Fruit fly (Drosophila melanogaster) whole organism, embryonic: ENCODE data around the gene CG8066.

ENCODE experiments used
- Abd-B ChIP-seq: fragments of 200-800 bp; sonication (Bioruptor generic); optimal IDR thresholded peaks from 2 replicates; lab custom pipeline; 2018; ENCODE audit warnings: missing biosample characterization, mild to moderate bottlenecking, missing genetic modification characterization, moderate library complexity
- Aef1 ChIP-seq: fragments of 200-800 bp; sonication (Bioruptor generic); IDR thresholded peaks from 3 replicates; pipeline ENCODE4 v1.3.6; 2022; ENCODE audit warnings: missing biosample characterization, missing genetic modification characterization
- Atf3 ChIP-seq: fragments of 200-800 bp; sonication (Bioruptor generic); optimal IDR thresholded peaks from 3 replicates; lab custom pipeline; 2016; ENCODE audit warnings: missing biosample characterization, missing genetic modification characterization
- Awh ChIP-seq: fragments of 200-800 bp; sonication (Bioruptor generic); IDR thresholded peaks from 2 replicates; pipeline ENCODE4, ENCODE4 v1.3.6; 2022; ENCODE audit warnings: missing biosample characterization, missing genetic modification characterization
- C15 ChIP-seq: fragments of 200-800 bp; sonication (Bioruptor generic); IDR thresholded peaks from 3 replicates; pipeline ENCODE4 v1.3.6; 2022; ENCODE audit warnings: missing biosample characterization, missing genetic modification characterization
- CG1024 ChIP-seq: fragments of 200-800 bp; sonication (Bioruptor generic); IDR thresholded peaks from 2 replicates; pipeline ENCODE4 v1.3.6; 2022; ENCODE audit warnings: missing biosample characterization, missing genetic modification characterization
- CG10267 ChIP-seq: fragments of 200-800 bp; sonication (Bioruptor generic); optimal IDR thresholded peaks from 2 replicates; lab custom pipeline; 2018; ENCODE audit warnings: missing biosample characterization, mild to moderate bottlenecking, missing genetic modification characterization, moderate library complexity
- CG10274 ChIP-seq: fragments of 200-800 bp; sonication (Bioruptor generic); optimal IDR thresholded peaks from 3 replicates; lab custom pipeline; 2017; ENCODE audit warnings: missing biosample characterization, mild to moderate bottlenecking, missing genetic modification characterization
- CG18262 ChIP-seq: fragments of 200-800 bp; optimal IDR thresholded peaks from 3 replicates; lab custom pipeline; 2019; ENCODE audit warnings: missing biosample characterization, mild to moderate bottlenecking, missing genetic modification characterization, moderate library complexity
- CG18476 ChIP-seq: fragments of 200-800 bp; sonication (Bioruptor generic); optimal IDR thresholded peaks from 2 replicates; lab custom pipeline; 2016; ENCODE audit warnings: missing biosample characterization, mild to moderate bottlenecking, missing genetic modification characterization
- CG30403 ChIP-seq: fragments of 200-800 bp; sonication (Bioruptor generic); optimal IDR thresholded peaks from 3 replicates; lab custom pipeline; 2016; ENCODE audit warnings: missing biosample characterization, missing genetic modification characterization
- CG32772 ChIP-seq: fragments of 200-800 bp; sonication (Bioruptor generic); IDR thresholded peaks from 2 replicates; pipeline ENCODE4 v1.3.6; 2022; ENCODE audit warnings: missing biosample characterization, missing genetic modification characterization
- CG33213 ChIP-seq: fragments of 200-800 bp; sonication (Bioruptor generic); optimal IDR thresholded peaks from 3 replicates; lab custom pipeline; 2016; ENCODE audit warnings: missing biosample characterization, missing genetic modification characterization
- CG4360 ChIP-seq: fragments of 200-800 bp; sonication (Bioruptor generic); IDR thresholded peaks from 2 replicates; pipeline ENCODE4 v1.3.6; 2022; ENCODE audit warnings: missing biosample characterization, missing genetic modification characterization
- CG4404 ChIP-seq: fragments of 200-800 bp; sonication (Bioruptor generic); IDR thresholded peaks from 2 replicates; pipeline ENCODE4 v1.3.6; 2022; ENCODE audit warnings: missing biosample characterization, missing genetic modification characterization
- CG4707 ChIP-seq: fragments of 200-800 bp; sonication (Bioruptor generic); optimal IDR thresholded peaks from 2 replicates; lab custom pipeline; 2018; ENCODE audit warnings: missing biosample characterization, mild to moderate bottlenecking, missing genetic modification characterization, moderate library complexity
- CG5180 ChIP-seq: fragments of 200-800 bp; sonication (Bioruptor generic); optimal IDR thresholded peaks from 3 replicates; lab custom pipeline; 2017; ENCODE audit warnings: missing biosample characterization, missing genetic modification characterization, mild to moderate bottlenecking, moderate library complexity, missing genetic modification reagents
- CG6254 ChIP-seq: fragments of 200-800 bp; sonication (Bioruptor generic); optimal IDR thresholded peaks from 3 replicates; lab custom pipeline; 2017; ENCODE audit warnings: mild to moderate bottlenecking, missing biosample characterization, missing genetic modification reagents, missing genetic modification characterization
- CG6765 ChIP-seq: fragments of 200-800 bp; sonication (Bioruptor generic); optimal IDR thresholded peaks from 3 replicates; lab custom pipeline; 2017; ENCODE audit warnings: missing biosample characterization, mild to moderate bottlenecking, missing genetic modification characterization
- CG7786 ChIP-seq: fragments of 200-800 bp; sonication (Bioruptor generic); optimal IDR thresholded peaks from 2 replicates; lab custom pipeline; 2016; ENCODE audit warnings: missing biosample characterization, missing genetic modification characterization
- CG7963 ChIP-seq: fragments of 200-800 bp; sonication (Bioruptor generic); IDR thresholded peaks from 3 replicates; pipeline ENCODE4 v1.3.6; 2022; ENCODE audit warnings: missing biosample characterization, missing genetic modification characterization; ENCODE audit not compliant: partially characterized antibody
- CG8290 ChIP-seq, 3 experiments: fragments of 200-800 bp; sonication (Bioruptor generic); optimal IDR thresholded peaks; 2 replicates each; lab custom pipeline; 2016 to 2019; ENCODE audit warnings: missing biosample characterization in 3 of 3, missing genetic modification characterization in 3 of 3, mild to moderate bottlenecking in 2 of 3, moderate library complexity in 1 of 3
- CG8765 ChIP-seq: fragments of 200-800 bp; sonication (Bioruptor generic); IDR thresholded peaks from 2 replicates; pipeline ENCODE4 v1.3.6; 2022; ENCODE audit warnings: missing biosample characterization, missing genetic modification characterization
- CG8924 ChIP-seq: fragments of 200-800 bp; optimal IDR thresholded peaks from 3 replicates; lab custom pipeline; 2019; ENCODE audit warnings: missing biosample characterization, mild to moderate bottlenecking, missing genetic modification characterization, moderate library complexity
- CG8944 ChIP-seq: fragments of 200-800 bp; sonication (Bioruptor generic); optimal IDR thresholded peaks from 3 replicates; lab custom pipeline; 2016; ENCODE audit warnings: missing biosample characterization, missing genetic modification characterization
- CG9609 ChIP-seq: fragments of 200-800 bp; sonication (Bioruptor generic); optimal IDR thresholded peaks from 3 replicates; lab custom pipeline; 2016; ENCODE audit warnings: missing biosample characterization, missing genetic modification characterization
- Dfd ChIP-seq, 2 experiments: fragments of >200 bp; optimal IDR thresholded peaks; 2 replicates each; lab custom pipeline; 2017; ENCODE audit warnings: missing biosample characterization in 2 of 2, missing genetic modification characterization in 2 of 2
- Dip2 ChIP-seq: fragments of 200-800 bp; sonication (Bioruptor generic); IDR thresholded peaks from 2 replicates; pipeline ENCODE4 v1.3.6; 2022; ENCODE audit warnings: missing biosample characterization, missing genetic modification characterization
- Dip3 ChIP-seq: fragments of 200-800 bp; sonication (Bioruptor generic); optimal IDR thresholded peaks from 3 replicates; lab custom pipeline; 2016; ENCODE audit warnings: missing biosample characterization, missing genetic modification characterization
- Drgx ChIP-seq: fragments of 200-800 bp; sonication (Bioruptor generic); IDR thresholded peaks from 2 replicates; pipeline ENCODE4 v1.3.6; 2022; ENCODE audit warnings: missing biosample characterization, missing genetic modification characterization
- HLH3B ChIP-seq: fragments of 200-800 bp; sonication (Bioruptor generic); IDR thresholded peaks from 2 replicates; pipeline ENCODE4 v1.3.6; 2022; ENCODE audit warnings: missing biosample characterization, missing genetic modification characterization
- Hr39 ChIP-seq: fragments of >200 bp; optimal IDR thresholded peaks from 2 replicates; lab custom pipeline; 2017
- Hr51 ChIP-seq, 2 experiments: fragments of 200-800 bp; sonication (Bioruptor generic); optimal IDR thresholded peaks; 2 replicates in 1 of 2; 3 replicates in 1 of 2; lab custom pipeline; 2016 to 2018; ENCODE audit warnings: missing biosample characterization in 2 of 2, missing genetic modification characterization in 2 of 2, mild to moderate bottlenecking in 1 of 2, moderate library complexity in 1 of 2
- Kr ChIP-seq: fragments of 200-800 bp; sonication (Bioruptor generic); optimal IDR thresholded peaks from 2 replicates; lab custom pipeline; 2017; ENCODE audit warnings: missing biosample characterization, mild to moderate bottlenecking, missing genetic modification characterization
- Oli ChIP-seq: fragments of 200-800 bp; sonication (Bioruptor generic); optimal IDR thresholded peaks from 2 replicates; lab custom pipeline; 2018; ENCODE audit warnings: missing biosample characterization, mild to moderate bottlenecking, missing genetic modification characterization, moderate library complexity
- Tbp ChIP-seq: fragments of >200 bp; optimal IDR thresholded peaks from 2 replicates; lab custom pipeline; 2018; ENCODE audit warnings: missing biosample characterization, missing genetic modification characterization
- ara ChIP-seq: fragments of 200-800 bp; sonication (Bioruptor generic); IDR thresholded peaks from 2 replicates; pipeline ENCODE4 v1.3.6; 2022; ENCODE audit warnings: missing biosample characterization, missing genetic modification characterization
- dimm ChIP-seq: fragments of 200-800 bp; sonication (Bioruptor generic); IDR thresholded peaks from 2 replicates; pipeline ENCODE4 v1.3.6; 2022; ENCODE audit warnings: missing biosample characterization, missing genetic modification characterization
- gcm ChIP-seq: fragments of 200-800 bp; sonication (Bioruptor generic); optimal IDR thresholded peaks from 2 replicates; lab custom pipeline; 2019; ENCODE audit warnings: missing biosample characterization, mild to moderate bottlenecking, missing genetic modification characterization, moderate library complexity
- gsb-n ChIP-seq: fragments of 200-800 bp; sonication (Bioruptor generic); optimal IDR thresholded peaks from 3 replicates; lab custom pipeline; 2018; ENCODE audit warnings: missing biosample characterization, mild to moderate bottlenecking, missing genetic modification characterization
- her ChIP-seq: fragments of 200-800 bp; sonication (Bioruptor generic); optimal IDR thresholded peaks from 2 replicates; lab custom pipeline; 2016; ENCODE audit warnings: missing biosample characterization, missing genetic modification characterization
- hth ChIP-seq: fragments of >200 bp; optimal IDR thresholded peaks from 2 replicates; lab custom pipeline; 2017; ENCODE audit warnings: inconsistent platforms
- inv ChIP-seq: fragments of 200-800 bp; sonication (Bioruptor generic); IDR thresholded peaks from 2 replicates; pipeline ENCODE4 v1.3.6; 2022; ENCODE audit warnings: missing biosample characterization, missing genetic modification characterization; ENCODE audit not compliant: partially characterized antibody
- kay ChIP-seq: fragments of 200-800 bp; sonication (Bioruptor generic); optimal IDR thresholded peaks from 2 replicates; lab custom pipeline; 2016; ENCODE audit warnings: missing biosample characterization, missing genetic modification characterization
- odd ChIP-seq: fragments of 200-800 bp; sonication (Bioruptor generic); optimal IDR thresholded peaks from 2 replicates; lab custom pipeline; 2017; ENCODE audit warnings: missing biosample characterization, mild to moderate bottlenecking, missing genetic modification characterization
- otp ChIP-seq: fragments of 200-800 bp; sonication (Bioruptor generic); IDR thresholded peaks from 3 replicates; pipeline ENCODE4, ENCODE4 v1.3.6; 2022; ENCODE audit warnings: missing biosample characterization, missing genetic modification characterization
- pho ChIP-seq: fragments of 200-800 bp; sonication (Bioruptor generic); optimal IDR thresholded peaks from 2 replicates; lab custom pipeline; 2016; ENCODE audit warnings: missing biosample characterization, missing genetic modification characterization
- repo ChIP-seq: fragments of 200-800 bp; sonication (Bioruptor generic); optimal IDR thresholded peaks from 2 replicates; lab custom pipeline; 2016; ENCODE audit warnings: missing biosample characterization, missing genetic modification characterization
- seq ChIP-seq: fragments of 200-800 bp; sonication (Bioruptor generic); IDR thresholded peaks from 2 replicates; pipeline ENCODE4 v1.3.6; 2022; ENCODE audit warnings: missing biosample characterization, missing genetic modification characterization
- shn ChIP-seq: fragments of 200-800 bp; sonication (Bioruptor generic); optimal IDR thresholded peaks from 3 replicates; lab custom pipeline; 2016; ENCODE audit warnings: missing biosample characterization, missing genetic modification characterization
- sima ChIP-seq: fragments of 200-800 bp; sonication (Bioruptor generic); optimal IDR thresholded peaks from 2 replicates; lab custom pipeline; 2016; ENCODE audit warnings: missing biosample characterization, missing genetic modification characterization
- so ChIP-seq: fragments of 200-800 bp; sonication (Bioruptor generic); IDR thresholded peaks from 3 replicates; pipeline ENCODE4 v1.3.6; 2022; ENCODE audit warnings: missing biosample characterization, missing genetic modification characterization

Gene CG8066

DNA sequence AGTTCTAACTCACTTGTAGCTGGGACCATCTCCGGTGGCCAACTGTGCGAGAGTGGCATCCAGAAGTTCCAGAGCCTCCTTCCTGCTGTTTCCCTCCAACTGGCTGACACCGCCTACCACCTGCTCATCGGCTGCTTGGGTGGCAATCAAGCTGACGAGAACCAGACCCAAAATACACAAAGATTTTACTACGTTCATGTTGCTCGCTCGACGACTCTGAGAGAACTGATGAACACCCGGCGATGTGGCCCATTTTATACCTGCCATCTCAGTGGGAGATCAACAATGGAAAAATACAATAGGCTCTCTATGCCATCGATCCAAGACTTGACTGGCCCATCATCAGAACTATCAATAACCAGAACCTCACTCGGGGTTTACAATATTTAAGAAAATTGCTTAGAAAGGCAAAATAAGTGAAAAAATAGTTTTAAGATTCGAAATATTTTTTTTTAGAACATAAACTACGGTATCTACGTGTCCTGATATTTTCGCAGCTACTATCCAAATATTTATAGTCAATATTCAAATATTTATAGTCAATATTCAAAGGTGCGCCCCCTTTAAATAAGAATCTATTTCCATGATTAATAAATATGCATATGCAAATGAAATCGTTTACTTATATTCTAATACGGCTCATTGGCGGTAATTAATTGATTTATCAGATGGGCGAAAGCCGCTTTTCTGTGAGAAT lies 912 bp upstream of the CG8066 start, which contains the start of gene Cys (continued):
- TF ChIP-seq CG8765 (GFP tag; lab: Robert Waterston, UW) (no peak), Aef1 (no peak), Hr51 (GFP tag; optimal IDR thresholded peaks at IDR 0.05; lab: Kevin White, UChicago) (no peak), Atf3 (GFP tag; lab: Kevin White, UChicago) (no peak), shn (GFP tag; lab: Kevin White, UChicago) (no peak), dimm (GFP tag; lab: Robert Waterston, UW) (no peak), CG8944 (GFP tag; lab: Kevin White, UChicago) (no peak), Dip3 (no peak), otp (GFP tag; lab: Robert Waterston, UW) (0 out of 3 replicates have a peak, but pooled peaks have one; percentile 36), odd (GFP tag; lab: Kevin White, UChicago) (no peak), HLH3B (GFP tag; lab: Robert Waterston, UW) (no peak), pho (GFP tag; lab: Kevin White, UChicago) (peak; percentile 16), Abd-B (no peak), repo (GFP tag; lab: Kevin White, UChicago) (no peak), CG7963 (no peak), CG10267 (tag; lab: Kevin White, UChicago) (no peak), Tbp (GFP tag; lab: Kevin White, UChicago) (no peak), CG18262 (peak; percentile 34), CG6765 (GFP tag; lab: Kevin White, UChicago) (peak; percentile 30), CG9609 (GFP tag; lab: Kevin White, UChicago) (no peak), CG4360 (GFP tag; lab: Robert Waterston, UW) (no peak), CG8290 (GFP tag; optimal IDR thresholded peaks at IDR 0.05; lab: Kevin White, UChicago) (no peak), CG8290 (tag; optimal IDR thresholded peaks at IDR 0.05; lab: Kevin White, UChicago) (peak in 1 of 2 experiments; percentile 64), Oli (tag; lab: Kevin White, UChicago) (no peak), inv (no peak), CG32772 (GFP tag; lab: Robert Waterston, UW) (no peak), Drgx (GFP tag; lab: Robert Waterston, UW) (no peak), her (peak; percentile 13), so (GFP tag; lab: Robert Waterston, UW) (no peak), CG7786 (GFP tag; lab: Kevin White, UChicago) (peak; percentile 17), Dfd (GFP tag; optimal IDR thresholded peaks at IDR 0.05; lab: Kevin White, UChicago) (no peak), CG30403 (GFP tag; lab: Kevin White, UChicago) (no peak), Kr (GFP tag; lab: Kevin White, UChicago) (no peak), C15 (GFP tag; lab: Robert Waterston, UW) (no peak), seq (no peak), CG18476 (GFP tag; lab: Kevin White, UChicago) (no peak), CG8924 (no peak), CG6254 (GFP tag; lab: Kevin White, UChicago) (no peak), Dip2 (GFP tag; lab: Robert Waterston, UW) (no peak), gcm (GFP tag; lab: Kevin White, UChicago) (no peak), Hr39 (lab: Kevin White, UChicago) (no peak), hth (lab: Kevin White, UChicago) (no peak), CG1024 (GFP tag; lab: Robert Waterston, UW) (no peak), CG10274 (no peak), sima (GFP tag; lab: Kevin White, UChicago) (no peak), kay (GFP tag; lab: Kevin White, UChicago) (no peak), Awh (GFP tag; lab: Robert Waterston, UW) (no peak), CG5180 (GFP tag; lab: Kevin White, UChicago) (no peak), gsb-n (tag; lab: Kevin White, UChicago) (no peak), CG4404 (no peak), ara (no peak), CG33213 (GFP tag; lab: Kevin White, UChicago) (no peak), CG4707 (no peak)
